Fruit fly (Drosophila melanogaster) whole organism, embryonic: ENCODE data around the gene CG4025.

Experiments used
- Atf3 ChIP-seq: fragments of 200-800 bp; sonication (Bioruptor generic); optimal IDR thresholded peaks from 3 replicates; lab custom pipeline; 2016; ENCODE audit warnings: missing biosample characterization, missing genetic modification characterization
- BtbVII ChIP-seq: fragments of 200-800 bp; sonication (Bioruptor generic); optimal IDR thresholded peaks from 3 replicates; lab custom pipeline; 2017; ENCODE audit warnings: missing biosample characterization, mild to moderate bottlenecking, missing genetic modification characterization
- CG10543 ChIP-seq: fragments of 200-800 bp; sonication (Bioruptor generic); optimal IDR thresholded peaks from 3 replicates; lab custom pipeline; 2017; ENCODE audit warnings: missing biosample characterization, mild to moderate bottlenecking, missing genetic modification characterization, moderate library complexity
- CG11504 ChIP-seq: fragments of 200-800 bp; sonication (Bioruptor generic); optimal IDR thresholded peaks from 3 replicates; lab custom pipeline; 2019; ENCODE audit warnings: missing biosample characterization, mild to moderate bottlenecking, missing genetic modification characterization, moderate library complexity
- CG12236 ChIP-seq: fragments of 200-800 bp; sonication (Bioruptor generic); optimal IDR thresholded peaks from 2 replicates; lab custom pipeline; 2016; ENCODE audit warnings: missing biosample characterization, missing genetic modification characterization
- CG13424 ChIP-seq: fragments of 200-800 bp; sonication (Bioruptor generic); optimal IDR thresholded peaks from 2 replicates; lab custom pipeline; 2019; ENCODE audit warnings: missing biosample characterization, mild to moderate bottlenecking, missing genetic modification characterization, moderate library complexity
- CG15696 ChIP-seq: fragments of 200-800 bp; sonication (Bioruptor generic); optimal IDR thresholded peaks from 2 replicates; lab custom pipeline; 2019; ENCODE audit warnings: missing biosample characterization, mild to moderate bottlenecking, missing genetic modification characterization, moderate library complexity
- CG16815 ChIP-seq: fragments of 200-800 bp; sonication (Bioruptor generic); optimal IDR thresholded peaks from 3 replicates; lab custom pipeline; 2017; ENCODE audit warnings: missing biosample characterization, mild to moderate bottlenecking, missing genetic modification characterization
- CG1792 ChIP-seq: fragments of 200-800 bp; sonication (Bioruptor generic); optimal IDR thresholded peaks from 2 replicates; lab custom pipeline; 2016; ENCODE audit warnings: missing biosample characterization, missing genetic modification characterization
- CG2875 ChIP-seq: fragments of 200-800 bp; sonication (Bioruptor generic); optimal IDR thresholded peaks from 2 replicates; lab custom pipeline; 2017; ENCODE audit warnings: missing biosample characterization, mild to moderate bottlenecking, missing genetic modification characterization, missing genetic modification reagents
- CG30403 ChIP-seq: fragments of 200-800 bp; sonication (Bioruptor generic); optimal IDR thresholded peaks from 3 replicates; lab custom pipeline; 2016; ENCODE audit warnings: missing biosample characterization, missing genetic modification characterization
- CG31388 ChIP-seq: fragments of 200-800 bp; sonication (Bioruptor generic); optimal IDR thresholded peaks from 2 replicates; lab custom pipeline; 2016; ENCODE audit warnings: missing biosample characterization, missing genetic modification characterization
- CG3281 ChIP-seq: fragments of 200-800 bp; sonication (Bioruptor generic); optimal IDR thresholded peaks from 3 replicates; lab custom pipeline; 2017; ENCODE audit warnings: missing biosample characterization, mild to moderate bottlenecking, missing genetic modification characterization
- CG34422 ChIP-seq: fragments of 200-800 bp; sonication (Bioruptor generic); IDR thresholded peaks from 3 replicates; pipeline ENCODE4 v1.3.6; 2022; ENCODE audit warnings: missing biosample characterization, missing genetic modification characterization
- CG3838 ChIP-seq: fragments of 200-800 bp; sonication (Bioruptor generic); optimal IDR thresholded peaks from 3 replicates; lab custom pipeline; 2016; ENCODE audit warnings: missing biosample characterization, missing genetic modification characterization
- CG4282 ChIP-seq: fragments of 200-800 bp; sonication (Bioruptor generic); optimal IDR thresholded peaks from 2 replicates; lab custom pipeline; 2016; ENCODE audit warnings: missing biosample characterization, missing genetic modification characterization
- CG4424 ChIP-seq: fragments of 200-800 bp; sonication (Bioruptor generic); optimal IDR thresholded peaks from 3 replicates; lab custom pipeline; 2016; ENCODE audit warnings: missing biosample characterization, missing genetic modification characterization
- CG5180 ChIP-seq: fragments of 200-800 bp; sonication (Bioruptor generic); optimal IDR thresholded peaks from 3 replicates; lab custom pipeline; 2017; ENCODE audit warnings: missing biosample characterization, missing genetic modification characterization, mild to moderate bottlenecking, moderate library complexity, missing genetic modification reagents
- CG7928 ChIP-seq: fragments of 200-800 bp; sonication (Bioruptor generic); optimal IDR thresholded peaks from 2 replicates; lab custom pipeline; 2017; ENCODE audit warnings: missing biosample characterization, mild to moderate bottlenecking, missing genetic modification characterization
- CG8089 ChIP-seq: fragments of 200-800 bp; sonication (Bioruptor generic); optimal IDR thresholded peaks from 3 replicates; lab custom pipeline; 2016; ENCODE audit warnings: missing biosample characterization, missing genetic modification characterization
- CG8290 ChIP-seq, 3 experiments: fragments of 200-800 bp; sonication (Bioruptor generic); optimal IDR thresholded peaks; 2 replicates each; lab custom pipeline; 2016 to 2019; ENCODE audit warnings: missing biosample characterization in 3 of 3, missing genetic modification characterization in 3 of 3, mild to moderate bottlenecking in 2 of 3, moderate library complexity in 1 of 3
- CG9609 ChIP-seq: fragments of 200-800 bp; sonication (Bioruptor generic); optimal IDR thresholded peaks from 3 replicates; lab custom pipeline; 2016; ENCODE audit warnings: missing biosample characterization, missing genetic modification characterization
- CG9817 ChIP-seq: fragments of 200-800 bp; sonication (Bioruptor generic); optimal IDR thresholded peaks from 2 replicates; lab custom pipeline; 2018; ENCODE audit warnings: missing biosample characterization, mild to moderate bottlenecking, missing genetic modification characterization, moderate library complexity
- Eip74EF ChIP-seq, 2 experiments: fragments of 200-800 bp in 1 of 2; fragments of >200 bp in 1 of 2; sonication (Bioruptor generic) in 1 of 2; optimal IDR thresholded peaks; 2 replicates each; lab custom pipeline; 2017 to 2019; ENCODE audit warnings: missing biosample characterization in 2 of 2, missing genetic modification characterization in 2 of 2, mild to moderate bottlenecking in 1 of 2, moderate library complexity in 1 of 2
- MESR4 ChIP-seq: fragments of 200-800 bp; sonication (Bioruptor generic); optimal IDR thresholded peaks from 2 replicates; lab custom pipeline; 2018; ENCODE audit warnings: missing biosample characterization, mild to moderate bottlenecking, missing genetic modification characterization, moderate library complexity
- Mrtf ChIP-seq: fragments of 200-800 bp; sonication (Bioruptor generic); IDR thresholded peaks from 3 replicates; pipeline ENCODE4 v1.3.6; 2022; ENCODE audit warnings: missing biosample characterization, missing genetic modification characterization
- Oli ChIP-seq: fragments of 200-800 bp; sonication (Bioruptor generic); optimal IDR thresholded peaks from 2 replicates; lab custom pipeline; 2018; ENCODE audit warnings: missing biosample characterization, mild to moderate bottlenecking, missing genetic modification characterization, moderate library complexity
- Sox100B ChIP-seq: fragments of 200-800 bp; sonication (Bioruptor generic); optimal IDR thresholded peaks from 3 replicates; lab custom pipeline; 2018; ENCODE audit warnings: missing biosample characterization, mild to moderate bottlenecking, missing genetic modification characterization
- al ChIP-seq: fragments of 200-800 bp; sonication (Bioruptor generic); IDR thresholded peaks from 2 replicates; pipeline ENCODE4 v1.3.6; 2022; ENCODE audit warnings: missing biosample characterization, missing genetic modification characterization
- amos ChIP-seq: fragments of 200-800 bp; sonication (Bioruptor generic); IDR thresholded peaks from 2 replicates; pipeline ENCODE4 v1.3.6; 2022; ENCODE audit warnings: missing biosample characterization, missing genetic modification characterization; ENCODE audit not compliant: partially characterized antibody
- bowl ChIP-seq: fragments of 200-800 bp; sonication (Bioruptor generic); IDR thresholded peaks from 2 replicates; pipeline ENCODE4 v1.3.6; 2022; ENCODE audit warnings: missing biosample characterization, missing genetic modification characterization
- croc ChIP-seq: fragments of 200-800 bp; sonication (Bioruptor generic); conservative IDR thresholded peaks from 3 replicates; pipeline ENCODE4 v1.3.6; 2022; ENCODE audit warnings: missing biosample characterization, missing genetic modification characterization
- exex ChIP-seq: fragments of 200-800 bp; sonication (Bioruptor generic); optimal IDR thresholded peaks from 4 replicates; lab custom pipeline; 2018; ENCODE audit warnings: missing biosample characterization, mild to moderate bottlenecking, missing genetic modification characterization, moderate library complexity
- gfzf ChIP-seq: fragments of 200-800 bp; sonication (Bioruptor generic); optimal IDR thresholded peaks from 2 replicates; lab custom pipeline; 2016; ENCODE audit warnings: missing biosample characterization, mild to moderate bottlenecking, missing genetic modification characterization, moderate library complexity
- lab ChIP-seq: fragments of 200-800 bp; sonication (Bioruptor generic); optimal IDR thresholded peaks from 3 replicates; lab custom pipeline; 2017; ENCODE audit warnings: missing biosample characterization, missing genetic modification characterization, mild to moderate bottlenecking, moderate library complexity, missing genetic modification reagents
- mirr ChIP-seq: fragments of 200-800 bp; sonication (Bioruptor generic); optimal IDR thresholded peaks from 3 replicates; lab custom pipeline; 2018; ENCODE audit warnings: missing biosample characterization, mild to moderate bottlenecking, missing genetic modification characterization
- nerfin-1 ChIP-seq: fragments of 200-800 bp; sonication (Bioruptor generic); optimal IDR thresholded peaks from 3 replicates; lab custom pipeline; 2019; ENCODE audit warnings: missing biosample characterization, mild to moderate bottlenecking, missing genetic modification characterization, moderate library complexity
- org-1 ChIP-seq: fragments of 200-800 bp; sonication (Bioruptor generic); optimal IDR thresholded peaks from 2 replicates; lab custom pipeline; 2017; ENCODE audit warnings: missing biosample characterization, missing genetic modification characterization
- otp ChIP-seq: fragments of 200-800 bp; sonication (Bioruptor generic); IDR thresholded peaks from 3 replicates; pipeline ENCODE4, ENCODE4 v1.3.6; 2022; ENCODE audit warnings: missing biosample characterization, missing genetic modification characterization
- pho ChIP-seq: fragments of 200-800 bp; sonication (Bioruptor generic); optimal IDR thresholded peaks from 2 replicates; lab custom pipeline; 2016; ENCODE audit warnings: missing biosample characterization, missing genetic modification characterization
- prd ChIP-seq, 3 experiments: fragments of >200 bp in 2 of 3; fragments of 200-800 bp in 1 of 3; sonication (Bioruptor generic) in 1 of 3; optimal IDR thresholded peaks in 2 of 3; IDR thresholded peaks in 1 of 3; 2 replicates in 2 of 3; 3 replicates in 1 of 3; pipeline versions ENCODE4 v1.3.6 to Lab custom; 2017 to 2022; ENCODE audit warnings: missing biosample characterization in 1 of 3, missing genetic modification characterization in 1 of 3
- pzg ChIP-seq: fragments of 200-800 bp; sonication (Bioruptor generic); optimal IDR thresholded peaks from 3 replicates; lab custom pipeline; 2018; ENCODE audit warnings: missing biosample characterization, mild to moderate bottlenecking, missing genetic modification characterization, moderate library complexity
- sisA ChIP-seq: fragments of 200-800 bp; sonication (Bioruptor generic); IDR thresholded peaks from 2 replicates; pipeline ENCODE4 v1.3.6; 2022; ENCODE audit warnings: missing biosample characterization, missing genetic modification characterization
- sug ChIP-seq: fragments of 200-800 bp; optimal IDR thresholded peaks from 2 replicates; lab custom pipeline; 2019; ENCODE audit warnings: missing biosample characterization, mild to moderate bottlenecking, missing genetic modification characterization, moderate library complexity
- tna ChIP-seq: fragments of 200-800 bp; sonication (Bioruptor generic); IDR thresholded peaks from 2 replicates; pipeline ENCODE4 v1.3.6; 2022; ENCODE audit warnings: missing biosample characterization, missing genetic modification characterization; ENCODE audit not compliant: partially characterized antibody
- trem ChIP-seq: fragments of 200-800 bp; optimal IDR thresholded peaks from 3 replicates; lab custom pipeline; 2019; ENCODE audit warnings: missing biosample characterization, mild to moderate bottlenecking, missing genetic modification characterization, moderate library complexity
- tup ChIP-seq: fragments of 200-800 bp; sonication (Bioruptor generic); optimal IDR thresholded peaks from 2 replicates; lab custom pipeline; 2016; ENCODE audit warnings: missing biosample characterization, mild to moderate bottlenecking, missing genetic modification characterization, moderate library complexity
- wor ChIP-seq: fragments of 200-800 bp; sonication (Bioruptor generic); IDR thresholded peaks from 2 replicates; pipeline ENCODE4 v1.3.6; 2022; ENCODE audit warnings: missing biosample characterization, missing genetic modification characterization

Gene CG4025

dm6 chrX:2083678-2084162 lies 7.0 kb downstream of the CG4025 start (continued):
- peak; percentile 77 for TF ChIP-seq CG30403
- peak; percentile 50 for TF ChIP-seq CG10543 (GFP tag; lab: Kevin White, UChicago)
- no peak for TF ChIP-seq CG8290 (GFP tag; optimal IDR thresholded peaks at IDR 0.05; lab: Kevin White, UChicago)
- TF ChIP-seq CG8290 (tag; optimal IDR thresholded peaks at IDR 0.05; lab: Kevin White, UChicago): peak; percentile 11 to 96
- no peak for TF ChIP-seq prd (optimal IDR thresholded peaks at IDR 0.05; lab: Kevin White, UChicago)
- TF ChIP-seq prd (GFP tag; IDR thresholded peaks at IDR 0.05; lab: Robert Waterston, UW): peak; percentile 91
- TF ChIP-seq bowl (GFP tag; lab: Robert Waterston, UW): peak; percentile 64
- peak; percentile 49 for TF ChIP-seq trem (tag; lab: Kevin White, UChicago)
- TF ChIP-seq CG9817 (tag; lab: Kevin White, UChicago): peak; percentile 48
- TF ChIP-seq CG3838 (GFP tag; lab: Kevin White, UChicago): peak; percentile 9
- no peak for TF ChIP-seq mirr (GFP tag; lab: Kevin White, UChicago)
- TF ChIP-seq CG4424 (GFP tag; lab: Kevin White, UChicago): peak; percentile 68
- TF ChIP-seq lab (GFP tag; lab: Kevin White, UChicago): peak; percentile 82
- TF ChIP-seq CG8089 (GFP tag; lab: Kevin White, UChicago): peak; percentile 85
- TF ChIP-seq CG12236: peak; percentile 58
- TF ChIP-seq CG4282 (GFP tag; lab: Kevin White, UChicago): peak; percentile 27
- TF ChIP-seq amos: no peak
- peak; percentile 52 for TF ChIP-seq Sox100B (GFP tag; lab: Kevin White, UChicago)
- TF ChIP-seq pzg (GFP tag; lab: Kevin White, UChicago): no peak
- peak; percentile 89 for TF ChIP-seq CG34422 (GFP tag; lab: Robert Waterston, UW)
- peak; percentile 23 for TF ChIP-seq CG15696
- peak; percentile 41 for TF ChIP-seq CG31388 (GFP tag; lab: Kevin White, UChicago)
- TF ChIP-seq Oli: peak; percentile 84
- peak; percentile 86 for TF ChIP-seq CG9609 (GFP tag; lab: Kevin White, UChicago)
- peak; percentile 79 for TF ChIP-seq CG11504 (tag; lab: Kevin White, UChicago)
- TF ChIP-seq CG7928: peak; percentile 18
- TF ChIP-seq sug: peak; percentile 53
- TF ChIP-seq otp (GFP tag; lab: Robert Waterston, UW): peak; percentile 66; the same call in 1 of the 3 replicates
- 0 out of 2 replicates have a peak, but pooled peaks have one; percentile 27 for TF ChIP-seq tna
- TF ChIP-seq al (GFP tag; lab: Robert Waterston, UW): peak; percentile 64
- TF ChIP-seq org-1 (GFP tag; lab: Kevin White, UChicago): peak; percentile 85
- TF ChIP-seq CG13424: peak; percentile 73
- peak; percentile 48 for TF ChIP-seq nerfin-1 (tag; lab: Kevin White, UChicago)
- TF ChIP-seq pho: peak; percentile 70
- TF ChIP-seq CG16815: peak; percentile 72
- TF ChIP-seq BtbVII (GFP tag; lab: Kevin White, UChicago): peak; percentile 55
- TF ChIP-seq CG2875 (GFP tag; lab: Kevin White, UChicago): peak; percentile 89
- TF ChIP-seq CG1792 (GFP tag; lab: Kevin White, UChicago): peak; percentile 74
- peak; percentile 88 for TF ChIP-seq Atf3 (GFP tag; lab: Kevin White, UChicago)
- TF ChIP-seq CG3281 (GFP tag; lab: Kevin White, UChicago): peak; percentile 54
- peak; percentile 70 for TF ChIP-seq croc (GFP tag; lab: Robert Waterston, UW)
- TF ChIP-seq tup: peak; percentile 31
- no peak for TF ChIP-seq exex (tag; lab: Kevin White, UChicago)
- TF ChIP-seq wor (GFP tag; lab: Robert Waterston, UW): peak; percentile 77
- TF ChIP-seq gfzf (GFP tag; lab: Kevin White, UChicago): no peak
- peak; percentile 13 for TF ChIP-seq MESR4
- peak; percentile 86 for TF ChIP-seq sisA
- TF ChIP-seq CG5180 (GFP tag; lab: Kevin White, UChicago): peak; percentile 42
- peak; percentile 80; the same call in 2 of the 3 replicates for TF ChIP-seq Mrtf
- TF ChIP-seq Eip74EF (GFP tag; optimal IDR thresholded peaks at IDR 0.05; lab: Kevin White, UChicago): peak in 1 of 2 experiments; percentile 81
